Fruit fly (Drosophila melanogaster) S2 (cell line): Measurements from ENCODE around the gene CG32444.
A peak's percentile ranks its signal among the peaks of the same experiment; 100 is the strongest.

Experiments used
- CG8478 ChIP-seq: fragments of >200 bp; optimal IDR thresholded peaks from 2 replicates; lab custom pipeline; 2018
- CTCF ChIP-seq, 2 experiments: fragments of >200 bp; optimal IDR thresholded peaks; 2 replicates each; lab custom pipeline; 2018

Gene CG32444

DNA sequence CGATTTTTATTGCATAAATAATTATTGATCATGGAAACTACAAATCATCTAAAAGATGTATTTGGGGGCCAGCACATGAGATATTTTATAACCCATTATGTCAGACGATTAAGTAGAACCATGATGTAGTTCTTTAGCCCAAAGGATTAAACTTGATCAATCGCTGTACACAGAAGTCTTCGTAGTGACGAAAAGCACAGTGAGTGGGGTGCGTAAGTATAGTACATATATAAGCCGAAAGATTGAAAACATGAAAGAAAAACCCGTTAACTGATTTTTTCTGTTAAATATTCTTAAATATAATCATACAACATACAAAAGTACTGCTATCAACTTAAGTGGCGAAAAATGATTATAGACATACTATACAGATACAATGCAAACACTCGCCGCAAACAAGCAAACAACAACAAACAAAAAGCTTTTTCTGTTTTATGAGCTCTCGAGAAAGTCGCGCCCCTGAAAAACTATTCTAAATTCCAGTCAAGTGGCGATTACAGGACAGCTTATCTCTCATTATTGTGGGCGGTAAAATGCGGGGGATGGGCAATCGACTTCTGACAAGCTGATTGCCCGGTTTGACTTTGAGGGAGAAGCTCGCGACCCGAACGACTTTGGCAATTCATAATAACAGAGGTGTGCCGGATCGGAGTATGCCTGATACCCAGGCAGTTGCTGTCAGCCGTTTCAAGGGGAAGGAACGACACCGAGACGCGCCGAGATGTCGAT, at the start of gene CG32444:
CG32444 (plus strand) TSS at position 683 of the 729 bp plus-strand sequence.
- no peak for TF ChIP-seq CTCF (optimal IDR thresholded peaks at IDR 0.05; lab: Kevin White, UChicago)

- no peak for TF ChIP-seq CG8478
- no peak for TF ChIP-seq CTCF (optimal IDR thresholded peaks at IDR 0.05; lab: Kevin White, UChicago)
Measured at dm6 chr3L:21591247-21591646, 45.5 kb upstream of the CG32444 start.

DNA sequence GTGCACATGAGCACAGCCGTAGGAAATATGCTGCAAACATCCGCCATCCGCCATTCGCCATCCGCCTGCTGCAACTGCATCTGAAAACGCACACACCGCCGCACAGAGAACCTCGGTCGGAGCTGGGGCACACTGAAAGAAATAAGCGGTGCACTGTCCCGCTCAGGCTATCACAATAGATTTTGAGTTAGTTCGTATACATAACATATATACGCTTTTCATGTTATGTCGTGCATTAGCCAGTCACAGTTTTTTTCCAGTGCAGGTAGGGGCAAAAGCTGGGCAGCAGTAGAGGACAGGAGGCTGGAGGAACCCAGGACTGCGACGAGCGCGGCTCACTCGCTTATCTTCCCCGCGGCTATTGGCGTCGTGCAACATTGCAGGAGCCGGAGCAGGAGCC, 42.3 kb upstream of the CG32444 start:
- no peak for TF ChIP-seq CTCF (optimal IDR thresholded peaks at IDR 0.05; lab: Kevin White, UChicago)
- no peak for TF ChIP-seq CG8478

DNA sequence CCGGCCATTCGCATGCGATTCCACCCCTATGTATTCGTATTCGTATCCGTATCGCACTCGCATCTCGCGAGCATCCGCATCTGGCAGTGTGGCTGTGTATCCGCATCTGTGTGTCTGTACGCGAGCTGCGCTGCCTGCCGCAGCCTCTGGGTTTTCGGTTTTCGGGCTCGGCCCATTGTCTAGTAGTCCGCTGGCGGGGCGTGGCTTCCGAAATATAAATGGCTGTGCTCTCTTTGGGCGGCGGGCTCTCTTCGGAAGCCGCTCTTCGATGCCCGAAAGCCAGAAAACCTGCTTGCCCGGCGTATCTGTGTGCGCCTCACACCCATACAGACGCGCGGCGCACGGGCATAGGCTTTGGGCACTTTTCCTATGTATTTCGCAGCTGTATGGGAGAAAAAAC, 38.4 kb upstream of the CG32444 start:
- TF ChIP-seq CTCF (optimal IDR thresholded peaks at IDR 0.05; lab: Kevin White, UChicago): no peak
- TF ChIP-seq CG8478: no peak

DNA sequence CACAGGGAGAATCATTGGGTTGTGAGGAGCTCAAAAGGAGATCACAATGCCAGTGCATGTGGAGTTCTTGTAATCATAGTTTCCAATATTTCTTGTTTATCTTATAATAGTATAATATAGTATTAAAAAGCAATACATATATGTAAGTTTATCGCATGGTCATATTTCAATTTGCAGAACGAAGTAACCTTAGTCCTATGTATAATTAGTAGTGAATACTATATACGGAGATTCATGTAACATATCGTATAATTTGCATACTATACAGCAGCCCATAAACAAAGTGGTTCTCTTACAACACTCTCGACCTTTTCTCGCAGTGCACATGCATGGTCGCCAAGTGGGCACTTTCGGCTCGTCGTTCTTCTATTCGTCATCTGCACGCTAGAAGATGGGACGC, 34.5 kb upstream of the CG32444 start:
- TF ChIP-seq CTCF (optimal IDR thresholded peaks at IDR 0.05; lab: Kevin White, UChicago) (no peak), CG8478 (no peak)

dm6 chr3L:21604265-21604664, 32.5 kb upstream of the CG32444 start:
- TF ChIP-seq CG8478: no peak
- peak; percentile 99 to 100 for TF ChIP-seq CTCF (optimal IDR thresholded peaks at IDR 0.05; lab: Kevin White, UChicago)

DNA sequence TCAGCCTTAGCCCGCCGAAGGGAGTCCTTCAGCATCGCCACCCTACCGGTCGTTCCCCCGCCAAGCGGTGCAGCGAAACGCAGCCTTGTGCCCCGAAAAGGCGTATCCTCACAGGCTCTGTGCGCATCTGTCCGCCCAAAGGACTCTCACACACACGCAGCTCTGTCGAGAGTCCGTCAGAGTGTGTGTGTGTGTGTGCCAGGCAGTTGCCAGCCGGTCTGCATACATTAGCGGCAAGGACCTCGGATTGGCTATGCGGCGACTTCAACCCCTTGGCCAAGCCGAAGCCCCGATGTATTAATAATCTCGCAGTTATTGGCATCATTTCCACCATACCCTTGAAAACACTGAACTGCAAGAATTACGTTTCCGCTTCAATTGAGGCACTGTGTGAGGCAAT, 26.2 kb upstream of the CG32444 start:
- TF ChIP-seq CG8478 (no peak), CTCF (optimal IDR thresholded peaks at IDR 0.05; lab: Kevin White, UChicago) (no peak)

DNA sequence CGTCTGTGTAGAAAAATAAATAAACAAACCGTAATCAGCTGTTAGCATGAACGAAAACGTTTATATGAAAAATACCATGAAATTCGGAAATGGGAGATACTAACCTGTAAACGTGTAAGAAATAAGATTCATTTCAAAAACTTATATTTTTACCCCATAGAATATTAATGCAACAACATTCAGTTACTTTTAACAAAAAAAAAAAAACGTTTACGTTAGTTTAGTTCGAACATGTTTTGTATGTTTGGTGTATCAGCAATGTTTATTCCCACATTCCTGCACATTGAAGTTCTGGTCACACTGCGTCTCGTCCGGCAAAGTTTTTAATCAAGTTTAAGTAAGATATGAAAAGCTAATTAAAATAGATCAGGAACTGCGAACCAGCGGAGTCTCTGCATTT, 19.4 kb upstream of the CG32444 start, which contains the start of the genes S1P and CG11307:
S1P (minus strand) TSS at position 23 of the 400 bp plus-strand sequence.
CG11307 (plus strand) TSS at position 270 of the 400 bp plus-strand sequence.
- TF ChIP-seq CTCF (optimal IDR thresholded peaks at IDR 0.05; lab: Kevin White, UChicago): no peak
- no peak for TF ChIP-seq CG8478

dm6 chr3L:21625547-21625946, 11.2 kb upstream of the CG32444 start, which contains the start of the genes CG7166 and Alg11:
Gene CG7166, minus strand, starts transcription at chr3L:21625647.
Gene Alg11, plus strand, starts transcription at chr3L:21625806.
- TF ChIP-seq CG8478: no peak

DNA sequence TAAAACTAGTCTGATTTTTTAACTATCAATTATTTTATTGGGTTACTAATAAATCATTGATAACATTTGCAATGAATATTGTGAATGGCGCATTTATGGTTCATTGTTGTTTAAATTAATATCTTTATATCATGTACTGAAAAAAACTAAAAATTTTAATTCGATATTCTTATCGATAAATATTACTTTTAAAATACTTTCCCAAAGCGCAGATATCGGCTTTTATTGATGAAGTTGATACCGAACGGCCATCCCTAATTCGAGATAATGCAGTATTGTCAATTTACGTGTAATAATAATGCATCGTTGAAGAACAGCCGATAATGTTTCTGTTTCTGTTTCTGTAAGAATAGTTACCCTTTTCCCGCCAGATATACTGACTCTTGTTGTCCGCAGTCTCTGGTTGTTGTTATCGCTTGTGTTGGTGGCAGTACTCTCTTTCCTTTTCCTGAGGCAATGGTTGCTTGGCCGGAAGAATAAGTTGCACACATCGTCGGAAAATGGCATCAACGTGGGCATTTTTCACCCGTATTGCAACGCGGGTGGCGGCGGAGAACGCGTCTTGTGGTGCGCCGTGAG, 10.6 kb upstream of the CG32444 start:
- TF ChIP-seq CG8478 (no peak), CTCF (optimal IDR thresholded peaks at IDR 0.05; lab: Kevin White, UChicago) (no peak)

dm6 chr3L:21634152-21634689, 2.5 kb upstream of the CG32444 start, which contains the start of gene MED1:
Gene MED1, minus strand, starts transcription at chr3L:21634446.
- no peak for TF ChIP-seq CG8478
- TF ChIP-seq CTCF (optimal IDR thresholded peaks at IDR 0.05; lab: Kevin White, UChicago): no peak

- no peak for TF ChIP-seq CG8478
- TF ChIP-seq CTCF (optimal IDR thresholded peaks at IDR 0.05; lab: Kevin White, UChicago): no peak
Measured at dm6 chr3L:21635208-21635607, 1.5 kb upstream of the CG32444 start, which contains the start of gene ORMDL. Gene ORMDL, plus strand, starts transcription at chr3L:21635305.

DNA sequence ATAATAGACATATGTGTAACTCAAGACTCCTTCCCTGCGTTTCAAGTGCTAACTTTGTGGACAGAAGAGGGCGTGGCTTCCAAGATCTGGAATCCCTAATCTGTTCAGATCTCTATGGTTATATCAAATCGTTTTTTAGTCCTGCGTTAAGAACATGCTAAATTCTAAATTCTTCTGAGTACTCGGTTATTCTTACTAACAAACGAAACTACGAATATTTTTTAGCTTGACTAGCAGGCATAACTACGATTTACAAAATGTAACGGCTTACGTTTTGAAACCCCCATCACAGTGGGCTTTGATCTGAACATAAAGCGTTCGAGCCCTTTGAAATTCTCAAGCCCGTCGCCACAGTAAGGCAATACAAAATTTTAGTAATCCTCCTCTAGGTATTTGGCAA, 2.3 kb downstream of the CG32444 start, which contains the start of gene CG32445:
CG32445 (plus strand) TSS at position 301 of the 400 bp plus-strand sequence.
- TF ChIP-seq CG8478 (no peak), CTCF (optimal IDR thresholded peaks at IDR 0.05; lab: Kevin White, UChicago) (no peak)

DNA sequence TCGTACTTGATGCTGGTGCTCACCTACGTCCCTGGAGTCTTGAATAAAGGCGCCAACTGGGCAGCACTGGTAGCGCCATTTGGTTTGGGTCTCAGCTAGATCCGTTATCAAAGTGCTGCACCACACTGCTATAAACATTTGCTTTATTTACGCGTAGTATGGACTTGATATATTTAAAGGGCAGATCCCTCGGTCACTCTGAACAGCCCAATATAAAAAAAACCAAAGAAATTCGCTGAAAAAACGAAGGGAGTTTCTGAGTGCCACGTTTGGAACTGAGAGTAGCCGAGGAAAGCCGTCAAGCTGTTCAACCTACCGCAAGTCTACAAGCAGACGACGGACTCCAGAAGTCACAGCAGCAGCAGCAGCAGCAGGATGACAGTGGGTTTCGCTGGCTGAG, 4.1 kb downstream of the CG32444 start, which contains the start of gene Atox1:
Atox1 (plus strand) TSS at position 181 of the 400 bp plus-strand sequence.
- TF ChIP-seq CTCF (optimal IDR thresholded peaks at IDR 0.05; lab: Kevin White, UChicago): peak; percentile 79 to 81
- no peak for TF ChIP-seq CG8478

DNA sequence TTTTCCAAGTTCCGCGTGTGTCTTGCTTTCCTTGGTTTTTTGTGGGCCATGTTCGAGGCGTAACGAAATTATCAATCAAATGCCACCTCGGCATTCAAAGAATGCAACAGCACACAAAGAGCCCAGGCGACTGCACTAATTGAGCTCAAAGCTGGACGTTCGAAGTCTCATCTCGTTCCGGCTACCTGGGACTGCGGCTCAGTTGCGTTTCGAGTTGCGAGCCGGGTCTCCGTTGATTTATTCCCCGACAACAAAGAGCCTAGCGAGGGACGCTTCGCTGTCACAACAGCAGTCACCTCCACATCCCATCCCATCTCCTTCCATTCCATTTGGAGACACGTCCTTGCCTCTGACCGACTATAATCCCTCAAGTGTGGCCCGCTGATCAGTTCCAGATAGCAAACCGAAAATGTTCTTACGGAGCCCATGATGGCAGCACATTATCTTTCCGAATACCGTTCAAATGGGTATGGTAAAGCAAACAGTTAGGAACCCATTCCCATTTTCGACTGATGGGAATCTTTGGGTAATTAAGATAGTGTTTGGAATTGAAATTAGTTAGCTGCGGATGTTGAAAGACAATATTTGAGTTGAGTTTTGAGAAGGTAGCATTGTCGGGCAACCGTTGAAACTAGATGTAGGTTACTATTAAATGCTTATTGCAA, 6.3 kb downstream of the CG32444 start:
- TF ChIP-seq CG8478: no peak
- no peak for TF ChIP-seq CTCF (optimal IDR thresholded peaks at IDR 0.05; lab: Kevin White, UChicago)
